Fruit fly (Drosophila melanogaster) whole organism, wandering third instar larva: ENCODE measurements around the gene CG16721.
A peak's percentile ranks its signal among the peaks of the same experiment; 100 is the strongest.

Experiments
- Abd-B ChIP-seq: fragments of >200 bp; optimal IDR thresholded peaks from 2 replicates; lab custom pipeline; 2017; ENCODE audit warnings: missing biosample characterization, missing genetic modification characterization
- CG32264 ChIP-seq: fragments of 200-800 bp; sonication (Bioruptor generic); optimal IDR thresholded peaks from 2 replicates; lab custom pipeline; 2016; ENCODE audit warnings: missing biosample characterization, missing genetic modification characterization
- CG9705 ChIP-seq: fragments of 200-800 bp; sonication (Bioruptor generic); optimal IDR thresholded peaks from 2 replicates; lab custom pipeline; 2018; ENCODE audit warnings: missing biosample characterization, mild to moderate bottlenecking, missing genetic modification characterization
- CrebA ChIP-seq: fragments of 200-800 bp; sonication (Bioruptor generic); optimal IDR thresholded peaks from 2 replicates; lab custom pipeline; 2016; ENCODE audit warnings: missing biosample characterization, mild to moderate bottlenecking, missing genetic modification characterization, borderline replicate concordance
- Dfd ChIP-seq: fragments of >200 bp; optimal IDR thresholded peaks from 2 replicates; lab custom pipeline; 2017; ENCODE audit warnings: missing biosample characterization, missing genetic modification characterization
- Dif ChIP-seq: fragments of 200-275, 200-300 bp; sonication (Bioruptor generic); optimal IDR thresholded peaks from 2 replicates; lab custom pipeline; 2018; ENCODE audit warnings: missing biosample characterization, missing genetic modification characterization; ENCODE audit not compliant: partially characterized antibody
- GATAd ChIP-seq: sonication (Bioruptor generic); optimal IDR thresholded peaks from 2 replicates; lab custom pipeline; 2016; ENCODE audit warnings: missing biosample characterization, missing genetic modification characterization
- HLH106 ChIP-seq: fragments of 200-800 bp; optimal IDR thresholded peaks from 3 replicates; lab custom pipeline; 2019; ENCODE audit warnings: missing biosample characterization, mild to moderate bottlenecking, missing genetic modification characterization, moderate library complexity
- Hnf4 ChIP-seq: fragments of 200-800 bp; sonication (Bioruptor generic); optimal IDR thresholded peaks from 2 replicates; lab custom pipeline; 2016; ENCODE audit warnings: missing biosample characterization, mild to moderate bottlenecking, missing genetic modification characterization
- Hr78 ChIP-seq: fragments of >200 bp; optimal IDR thresholded peaks from 2 replicates; lab custom pipeline; 2017; ENCODE audit warnings: missing biosample characterization, missing genetic modification characterization
- Hr83 ChIP-seq: fragments of 200-300 bp; sonication (Bioruptor generic); optimal IDR thresholded peaks from 2 replicates; lab custom pipeline; 2016; ENCODE audit warnings: missing biosample characterization, mild to moderate bottlenecking, missing genetic modification characterization, moderate library complexity; ENCODE audit not compliant: poor library complexity, severe bottlenecking
- Jra ChIP-seq: sonication (Bioruptor generic); optimal IDR thresholded peaks from 2 replicates; lab custom pipeline; 2016; ENCODE audit warnings: missing biosample characterization, missing genetic modification characterization
- Mio ChIP-seq: sonication (Bioruptor generic); optimal IDR thresholded peaks from 2 replicates; lab custom pipeline; 2016; ENCODE audit warnings: missing biosample characterization, missing genetic modification characterization
- Myc ChIP-seq: fragments of >200 bp; optimal IDR thresholded peaks from 2 replicates; lab custom pipeline; 2017
- N ChIP-seq: fragments of >200 bp; optimal IDR thresholded peaks from 2 replicates; lab custom pipeline; 2018; ENCODE audit warnings: missing biosample characterization, missing external identifiers, missing genetic modification characterization
- OdsH ChIP-seq: fragments of 200-800 bp; sonication (Bioruptor generic); optimal IDR thresholded peaks from 2 replicates; lab custom pipeline; 2016; ENCODE audit warnings: missing biosample characterization, mild to moderate bottlenecking, missing genetic modification characterization
- Rel ChIP-seq, 2 experiments: fragments of 200-800 bp; sonication (Bioruptor generic) in 1 of 2; optimal IDR thresholded peaks; 2 replicates in 1 of 2; 3 replicates in 1 of 2; lab custom pipeline; 2016 to 2019; ENCODE audit warnings: mild to moderate bottlenecking in 2 of 2, missing biosample characterization in 2 of 2, missing genetic modification characterization in 2 of 2, moderate library complexity in 1 of 2
- Sp1 ChIP-seq: fragments of 200-800 bp; sonication (Bioruptor generic); optimal IDR thresholded peaks from 3 replicates; lab custom pipeline; 2019; ENCODE audit warnings: missing biosample characterization, mild to moderate bottlenecking, missing genetic modification characterization, moderate library complexity
- Vsx2 ChIP-seq: fragments of 200-300, 225-300 bp; sonication (Bioruptor generic); optimal IDR thresholded peaks from 2 replicates; lab custom pipeline; 2018; ENCODE audit warnings: missing biosample characterization, missing genetic modification characterization; ENCODE audit not compliant: partially characterized antibody
- br ChIP-seq: fragments of 200-800 bp; sonication (Bioruptor generic); optimal IDR thresholded peaks from 2 replicates; lab custom pipeline; 2016; ENCODE audit warnings: missing biosample characterization, missing genetic modification characterization
- brk ChIP-seq: fragments of 200-800 bp; sonication (Bioruptor generic); optimal IDR thresholded peaks from 2 replicates; lab custom pipeline; 2016; ENCODE audit warnings: missing biosample characterization, mild to moderate bottlenecking, missing genetic modification characterization
- dl ChIP-seq, 2 experiments: fragments of 175-275, 200-275 bp in 1 of 2; fragments of 200-275 bp in 1 of 2; sonication (Bioruptor generic); optimal IDR thresholded peaks; lab custom pipeline; 2018; ENCODE audit warnings: mild to moderate bottlenecking in 2 of 2, missing biosample characterization in 2 of 2, missing genetic modification characterization in 2 of 2, moderate library complexity in 2 of 2; ENCODE audit not compliant: partially characterized antibody in 2 of 2, insufficient read depth in 1 of 2
- dmrt93B ChIP-seq: fragments of 200-800 bp; sonication (Bioruptor generic); optimal IDR thresholded peaks from 2 replicates; lab custom pipeline; 2018; ENCODE audit warnings: missing biosample characterization, mild to moderate bottlenecking, missing genetic modification characterization
- dsf ChIP-seq: sonication (Bioruptor generic); optimal IDR thresholded peaks from 2 replicates; lab custom pipeline; 2016; ENCODE audit warnings: missing biosample characterization, missing genetic modification characterization, borderline replicate concordance
- ey ChIP-seq: fragments of 200-800 bp; sonication (Bioruptor generic); optimal IDR thresholded peaks from 2 replicates; lab custom pipeline; 2016; ENCODE audit warnings: missing biosample characterization, missing genetic modification characterization
- foxo ChIP-seq, 2 experiments: fragments of 200-800 bp; sonication (Bioruptor generic); optimal IDR thresholded peaks; 2 replicates in 1 of 2; 3 replicates in 1 of 2; lab custom pipeline; 2016 to 2017; ENCODE audit warnings: missing biosample characterization in 2 of 2, missing genetic modification characterization in 2 of 2
- fru ChIP-seq: fragments of 200-800 bp; sonication (Bioruptor generic); optimal IDR thresholded peaks from 3 replicates; lab custom pipeline; 2016; ENCODE audit warnings: missing biosample characterization, mild to moderate bottlenecking, missing genetic modification characterization
- h ChIP-seq: fragments of 200-800 bp; sonication (Bioruptor generic); optimal IDR thresholded peaks from 3 replicates; lab custom pipeline; 2016; ENCODE audit warnings: missing biosample characterization, mild to moderate bottlenecking, missing genetic modification characterization
- jim ChIP-seq: fragments of 175-275, 200-325 bp; sonication (Bioruptor generic); optimal IDR thresholded peaks from 2 replicates; lab custom pipeline; 2016; ENCODE audit warnings: missing biosample characterization, mild to moderate bottlenecking, missing genetic modification characterization
- lola ChIP-seq: fragments of >200 bp; optimal IDR thresholded peaks from 2 replicates; lab custom pipeline; 2017; ENCODE audit warnings: missing biosample characterization, missing genetic modification characterization
- pan ChIP-seq: fragments of >200 bp; optimal IDR thresholded peaks from 2 replicates; lab custom pipeline; 2017
- psq ChIP-seq: fragments of 200-800 bp; sonication (Bioruptor generic); optimal IDR thresholded peaks from 3 replicates; lab custom pipeline; 2017; ENCODE audit warnings: missing biosample characterization, mild to moderate bottlenecking, missing genetic modification characterization, moderate library complexity
- rgr ChIP-seq: fragments of 200-800 bp; sonication (Bioruptor generic); optimal IDR thresholded peaks from 3 replicates; lab custom pipeline; 2016; ENCODE audit warnings: missing biosample characterization, mild to moderate bottlenecking, missing genetic modification characterization
- sage ChIP-seq: fragments of 200-800 bp; sonication (Bioruptor generic); optimal IDR thresholded peaks from 2 replicates; lab custom pipeline; 2016; ENCODE audit warnings: missing biosample characterization, mild to moderate bottlenecking, missing genetic modification characterization
- sv ChIP-seq: fragments of 200-800 bp; sonication (Bioruptor generic); optimal IDR thresholded peaks from 3 replicates; lab custom pipeline; 2016; ENCODE audit warnings: missing biosample characterization, missing genetic modification characterization
- tai ChIP-seq: sonication (Bioruptor generic); optimal IDR thresholded peaks from 2 replicates; lab custom pipeline; 2016; ENCODE audit warnings: missing biosample characterization, missing genetic modification characterization
- usp ChIP-seq: fragments of >200 bp; optimal IDR thresholded peaks from 2 replicates; lab custom pipeline; 2017; ENCODE audit warnings: missing biosample characterization, missing genetic modification characterization
- woc ChIP-seq: sonication (Bioruptor generic); optimal IDR thresholded peaks from 2 replicates; lab custom pipeline; 2016; ENCODE audit warnings: missing biosample characterization, mild to moderate bottlenecking, missing genetic modification characterization

The CG16721 gene

dm6 chrX:5886764-5887555, 7.3 kb downstream of the CG16721 start:
- TF ChIP-seq Myc (lab: Kevin White, UChicago) (no peak), rgr (GFP tag; lab: Kevin White, UChicago) (peak; percentile 88), CG32264 (GFP tag; lab: Kevin White, UChicago) (peak; percentile 65), lola (GFP tag; lab: Kevin White, UChicago) (no peak), brk (peak; percentile 65), pan (lab: Kevin White, UChicago) (no peak), Dfd (no peak), usp (GFP tag; lab: Kevin White, UChicago) (no peak), HLH106 (peak; percentile 85), sv (GFP tag; lab: Kevin White, UChicago) (no peak), psq (GFP tag; lab: Kevin White, UChicago) (peak; percentile 96), Vsx2 (GFP tag; lab: Kevin White, UChicago) (peak; percentile 88), Hr83 (GFP tag; lab: Kevin White, UChicago) (peak; percentile 20), Sp1 (GFP tag; lab: Kevin White, UChicago) (peak; percentile 80), fru (peak; percentile 91), h (GFP tag; lab: Kevin White, UChicago) (peak; percentile 95), br (GFP tag; lab: Kevin White, UChicago) (peak; percentile 86), dl (GFP tag; optimal IDR thresholded peaks at IDR 0.05; lab: Kevin White, UChicago; ENCODE audit: insufficient read depth in 1 of 2, partially characterized antibody in 2 of 2) (peak; percentile 86 to 87), ey (peak; percentile 91), Hr78 (GFP tag; lab: Kevin White, UChicago) (no peak), dmrt93B (GFP tag; lab: Kevin White, UChicago) (peak; percentile 72), woc (GFP tag; lab: Kevin White, UChicago) (peak; percentile 95), CG9705 (GFP tag; lab: Kevin White, UChicago) (peak; percentile 67), jim (peak; percentile 34), Mio (peak; percentile 53), sage (peak; percentile 64), Rel (GFP tag; optimal IDR thresholded peaks at IDR 0.05; lab: Kevin White, UChicago) (peak; percentile 21), Rel (tag; optimal IDR thresholded peaks at IDR 0.05; lab: Kevin White, UChicago) (peak; percentile 83), Hnf4 (peak; percentile 92), foxo (GFP tag; optimal IDR thresholded peaks at IDR 0.05; lab: Kevin White, UChicago) (peak; percentile 28 to 91), CrebA (GFP tag; lab: Kevin White, UChicago) (no peak), Jra (GFP tag; lab: Kevin White, UChicago) (peak; percentile 73), dsf (GFP tag; lab: Kevin White, UChicago) (no peak), GATAd (no peak), N (GFP tag; lab: Kevin White, UChicago) (no peak), Abd-B (GFP tag; lab: Kevin White, UChicago) (no peak), tai (GFP tag; lab: Kevin White, UChicago) (no peak), OdsH (GFP tag; lab: Kevin White, UChicago) (peak; percentile 90), Dif (peak; percentile 85)

- peak; percentile 36 for TF ChIP-seq HLH106
- TF ChIP-seq woc (GFP tag; lab: Kevin White, UChicago): peak; percentile 15
- TF ChIP-seq Sp1 (GFP tag; lab: Kevin White, UChicago): peak; percentile 26
- TF ChIP-seq CrebA (GFP tag; lab: Kevin White, UChicago): no peak
- TF ChIP-seq psq (GFP tag; lab: Kevin White, UChicago): no peak
- peak; percentile 33 for TF ChIP-seq fru
- TF ChIP-seq foxo (GFP tag; optimal IDR thresholded peaks at IDR 0.05; lab: Kevin White, UChicago): peak in 1 of 2 experiments; percentile 2
- TF ChIP-seq h (GFP tag; lab: Kevin White, UChicago): peak; percentile 31
Observed at dm6 chrX:5888260-5888659, 8.6 kb downstream of the CG16721 start.
